Fruit fly (Drosophila melanogaster) whole organism, embryonic: ENCODE measurements around the gene CG3036.

ENCODE experiments used
- CG1024 ChIP-seq: fragments of 200-800 bp; sonication (Bioruptor generic); IDR thresholded peaks from 2 replicates; pipeline ENCODE4 v1.3.6; 2022; ENCODE audit warnings: missing biosample characterization, missing genetic modification characterization
- CG10321 ChIP-seq: fragments of 200-800 bp; sonication (Bioruptor generic); IDR thresholded peaks from 2 replicates; pipeline ENCODE4 v1.3.6; 2022; ENCODE audit warnings: missing biosample characterization, missing genetic modification characterization
- CG10462 ChIP-seq: fragments of 200-800 bp; sonication (Bioruptor generic); optimal IDR thresholded peaks from 2 replicates; lab custom pipeline; 2016; ENCODE audit warnings: missing biosample characterization, missing genetic modification characterization
- CG11456 ChIP-seq: fragments of 200-800 bp; sonication (Bioruptor generic); IDR thresholded peaks from 3 replicates; pipeline ENCODE4 v1.3.6; 2022; ENCODE audit warnings: missing biosample characterization, missing genetic modification characterization
- CG12155 ChIP-seq: fragments of 200-800 bp; sonication (Bioruptor generic); optimal IDR thresholded peaks from 3 replicates; lab custom pipeline; 2016; ENCODE audit warnings: missing biosample characterization, missing genetic modification characterization
- CG13894 ChIP-seq: fragments of 200-800 bp; sonication (Bioruptor generic); optimal IDR thresholded peaks from 3 replicates; lab custom pipeline; 2018; ENCODE audit warnings: missing biosample characterization, mild to moderate bottlenecking, missing genetic modification characterization, moderate library complexity
- CG14441 ChIP-seq: fragments of 200-800 bp; sonication (Bioruptor generic); IDR thresholded peaks from 2 replicates; pipeline ENCODE4 v1.3.6; 2022; ENCODE audit warnings: missing biosample characterization, missing genetic modification characterization
- CG15696 ChIP-seq: fragments of 200-800 bp; sonication (Bioruptor generic); optimal IDR thresholded peaks from 2 replicates; lab custom pipeline; 2019; ENCODE audit warnings: missing biosample characterization, mild to moderate bottlenecking, missing genetic modification characterization, moderate library complexity
- CG16779 ChIP-seq: fragments of 200-800 bp; sonication (Bioruptor generic); IDR thresholded peaks from 2 replicates; pipeline ENCODE4 v1.3.6; 2022; ENCODE audit warnings: missing biosample characterization, missing genetic modification characterization
- CG18599 ChIP-seq: fragments of 200-800 bp; sonication (Bioruptor generic); optimal IDR thresholded peaks from 3 replicates; lab custom pipeline; 2017; ENCODE audit warnings: missing biosample characterization, missing genetic modification characterization, mild to moderate bottlenecking, moderate library complexity, missing genetic modification reagents
- CG2129 ChIP-seq: fragments of 200-800 bp; sonication (Bioruptor generic); IDR thresholded peaks from 2 replicates; pipeline ENCODE4 v1.3.6; 2022; ENCODE audit warnings: missing biosample characterization, missing genetic modification characterization; ENCODE audit not compliant: partially characterized antibody
- CG3281 ChIP-seq: fragments of 200-800 bp; sonication (Bioruptor generic); optimal IDR thresholded peaks from 3 replicates; lab custom pipeline; 2017; ENCODE audit warnings: missing biosample characterization, mild to moderate bottlenecking, missing genetic modification characterization
- CG6813 ChIP-seq: fragments of 200-800 bp; sonication (Bioruptor generic); optimal IDR thresholded peaks from 2 replicates; lab custom pipeline; 2017; ENCODE audit warnings: missing biosample characterization, missing genetic modification characterization, mild to moderate bottlenecking, moderate library complexity, missing genetic modification reagents
- CG7357 ChIP-seq: fragments of 200-800 bp; sonication (Bioruptor generic); IDR thresholded peaks from 3 replicates; pipeline ENCODE4 v1.3.6; 2022; ENCODE audit warnings: missing biosample characterization, missing genetic modification characterization
- CG9215 ChIP-seq: fragments of 200-800 bp; sonication (Bioruptor generic); IDR thresholded peaks from 2 replicates; pipeline ENCODE4 v1.3.6; 2022; ENCODE audit warnings: missing biosample characterization, missing genetic modification characterization
- Dbx ChIP-seq: fragments of 200-800 bp; sonication (Bioruptor generic); IDR thresholded peaks from 3 replicates; pipeline ENCODE4 v1.3.6; 2022; ENCODE audit warnings: missing biosample characterization, missing genetic modification characterization
- Dfd ChIP-seq, 2 experiments: fragments of >200 bp; optimal IDR thresholded peaks; 2 replicates each; lab custom pipeline; 2017; ENCODE audit warnings: missing biosample characterization in 2 of 2, missing genetic modification characterization in 2 of 2
- Dref ChIP-seq: fragments of 200-800 bp; sonication (Bioruptor generic); IDR thresholded peaks from 2 replicates; pipeline ENCODE4 v1.3.6; 2022; ENCODE audit warnings: missing biosample characterization, missing genetic modification characterization
- Drgx ChIP-seq: fragments of 200-800 bp; sonication (Bioruptor generic); IDR thresholded peaks from 2 replicates; pipeline ENCODE4 v1.3.6; 2022; ENCODE audit warnings: missing biosample characterization, missing genetic modification characterization
- Fer1 ChIP-seq: fragments of 200-800 bp; sonication (Bioruptor generic); optimal IDR thresholded peaks from 2 replicates; lab custom pipeline; 2017; ENCODE audit warnings: missing biosample characterization, mild to moderate bottlenecking, missing genetic modification characterization
- Hand ChIP-seq: fragments of 200-800 bp; sonication (Bioruptor generic); optimal IDR thresholded peaks from 2 replicates; lab custom pipeline; 2017; ENCODE audit warnings: mild to moderate bottlenecking, missing biosample characterization, missing genetic modification reagents, missing genetic modification characterization
- Hmr ChIP-seq: fragments of 200-800 bp; sonication (Bioruptor generic); optimal IDR thresholded peaks from 3 replicates; lab custom pipeline; 2017; ENCODE audit warnings: mild to moderate bottlenecking, missing biosample characterization, missing genetic modification reagents, missing genetic modification characterization
- Hr3 ChIP-seq: fragments of 200-800 bp; sonication (Bioruptor generic); optimal IDR thresholded peaks from 3 replicates; lab custom pipeline; 2016; ENCODE audit warnings: missing biosample characterization, missing genetic modification characterization
- Jarid2 ChIP-seq: fragments of 200-800 bp; sonication (Bioruptor generic); optimal IDR thresholded peaks from 3 replicates; lab custom pipeline; 2017; ENCODE audit warnings: mild to moderate bottlenecking, missing biosample characterization, missing genetic modification reagents, missing genetic modification characterization
- caup ChIP-seq: fragments of 200-800 bp; sonication (Bioruptor generic); optimal IDR thresholded peaks from 3 replicates; lab custom pipeline; 2017; ENCODE audit warnings: missing biosample characterization, mild to moderate bottlenecking, missing genetic modification characterization, moderate library complexity; ENCODE audit not compliant: severe bottlenecking
- chm ChIP-seq: fragments of 200-800 bp; sonication (Bioruptor generic); IDR thresholded peaks from 2 replicates; pipeline ENCODE4 v1.3.6; 2022; ENCODE audit warnings: missing biosample characterization, missing genetic modification characterization
- corto ChIP-seq: fragments of 200-800 bp; sonication (Bioruptor generic); optimal IDR thresholded peaks from 2 replicates; lab custom pipeline; 2016; ENCODE audit warnings: missing biosample characterization, mild to moderate bottlenecking, missing genetic modification characterization, moderate library complexity
- dysf ChIP-seq: fragments of 200-800 bp; sonication (Bioruptor generic); IDR thresholded peaks from 3 replicates; pipeline ENCODE4 v1.3.6; 2022; ENCODE audit warnings: missing biosample characterization, missing genetic modification characterization
- ewg ChIP-seq: fragments of 200-800 bp; sonication (Bioruptor generic); optimal IDR thresholded peaks from 3 replicates; lab custom pipeline; 2017; ENCODE audit warnings: mild to moderate bottlenecking, missing biosample characterization, missing genetic modification reagents, missing genetic modification characterization
- gce ChIP-seq: fragments of 200-800 bp; sonication (Bioruptor generic); IDR thresholded peaks from 3 replicates; pipeline ENCODE4 v1.3.6; 2022; ENCODE audit warnings: missing biosample characterization, missing genetic modification characterization
- gcm ChIP-seq: fragments of 200-800 bp; sonication (Bioruptor generic); optimal IDR thresholded peaks from 2 replicates; lab custom pipeline; 2019; ENCODE audit warnings: missing biosample characterization, mild to moderate bottlenecking, missing genetic modification characterization, moderate library complexity
- lbe ChIP-seq: fragments of 200-800 bp; sonication (Bioruptor generic); optimal IDR thresholded peaks from 2 replicates; lab custom pipeline; 2016; ENCODE audit warnings: missing biosample characterization, mild to moderate bottlenecking, missing genetic modification characterization
- nerfin-2 ChIP-seq: fragments of 200-800 bp; sonication (Bioruptor generic); IDR thresholded peaks from 2 replicates; pipeline ENCODE4 v1.3.6; 2022; ENCODE audit warnings: missing biosample characterization, missing genetic modification characterization; ENCODE audit not compliant: partially characterized antibody
- sc ChIP-seq, 3 experiments: fragments of >200 bp in 2 of 3; fragments of 200-800 bp in 1 of 3; sonication (Bioruptor generic) in 1 of 3; optimal IDR thresholded peaks; 2 replicates in 2 of 3; 3 replicates in 1 of 3; lab custom pipeline; 2017; ENCODE audit warnings: mild to moderate bottlenecking in 1 of 3, missing biosample characterization in 1 of 3, missing genetic modification characterization in 1 of 3, missing genetic modification reagents in 1 of 3
- scrt ChIP-seq: fragments of 200-800 bp; sonication (Bioruptor generic); optimal IDR thresholded peaks from 2 replicates; lab custom pipeline; 2018; ENCODE audit warnings: missing biosample characterization, mild to moderate bottlenecking, missing genetic modification characterization, moderate library complexity
- sim ChIP-seq: fragments of 200-800 bp; sonication (Bioruptor generic); IDR thresholded peaks from 2 replicates; pipeline ENCODE4 v1.3.6; 2022; ENCODE audit warnings: missing biosample characterization, missing genetic modification characterization
- sisA ChIP-seq: fragments of 200-800 bp; sonication (Bioruptor generic); IDR thresholded peaks from 2 replicates; pipeline ENCODE4 v1.3.6; 2022; ENCODE audit warnings: missing biosample characterization, missing genetic modification characterization
- slou ChIP-seq: fragments of 200-800 bp; sonication (Bioruptor generic); optimal IDR thresholded peaks from 3 replicates; lab custom pipeline; 2016; ENCODE audit warnings: missing biosample characterization, missing genetic modification characterization
- sr ChIP-seq: fragments of 200-800 bp; sonication (Bioruptor generic); IDR thresholded peaks from 3 replicates; pipeline ENCODE4 v1.3.6; 2022; ENCODE audit warnings: missing biosample characterization, missing genetic modification characterization
- trem ChIP-seq: fragments of 200-800 bp; optimal IDR thresholded peaks from 3 replicates; lab custom pipeline; 2019; ENCODE audit warnings: missing biosample characterization, mild to moderate bottlenecking, missing genetic modification characterization, moderate library complexity
- vnd ChIP-seq: fragments of 200-800 bp; sonication (Bioruptor generic); IDR thresholded peaks from 3 replicates; pipeline ENCODE4 v1.3.6; 2022; ENCODE audit warnings: missing biosample characterization, missing genetic modification characterization; ENCODE audit not compliant: partially characterized antibody
- wor ChIP-seq: fragments of 200-800 bp; sonication (Bioruptor generic); IDR thresholded peaks from 2 replicates; pipeline ENCODE4 v1.3.6; 2022; ENCODE audit warnings: missing biosample characterization, missing genetic modification characterization

The CG3036 gene

DNA sequence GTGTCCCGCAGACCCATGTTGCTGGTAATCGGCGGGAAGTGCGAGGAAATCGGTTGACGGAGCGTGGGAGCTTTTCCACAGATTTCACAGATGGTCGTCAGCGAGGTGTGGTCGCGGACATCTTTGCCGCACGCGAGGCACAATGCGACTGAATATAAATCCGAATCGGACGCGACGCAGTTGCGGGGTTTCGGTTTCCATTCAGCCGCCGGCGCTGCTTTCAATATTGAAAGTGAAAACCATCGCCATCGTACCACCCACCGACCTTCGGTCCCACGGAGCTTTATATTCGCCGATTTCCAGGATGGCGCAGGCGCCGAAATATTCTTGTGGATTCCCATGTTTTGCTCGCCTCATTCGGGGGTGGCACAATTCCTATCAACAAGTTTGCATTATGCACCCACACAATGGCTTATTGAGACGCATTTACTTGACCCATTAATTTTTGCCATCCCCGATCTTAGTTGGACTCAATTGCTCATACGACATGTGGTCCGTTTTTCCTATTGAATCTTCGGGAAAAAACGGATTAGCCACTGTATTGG is 44.5 kb downstream of the CG3036 start, which contains the start of gene hoe2 (continued):
- TF ChIP-seq CG10462: no peak
- TF ChIP-seq sc (optimal IDR thresholded peaks at IDR 0.05; lab: Kevin White, UChicago): no peak
- TF ChIP-seq sc (GFP tag; optimal IDR thresholded peaks at IDR 0.05; lab: Kevin White, UChicago): no peak
- TF ChIP-seq CG16779 (GFP tag; lab: Robert Waterston, UW): 0 out of 2 replicates have a peak, but pooled peaks have one; percentile 29
- TF ChIP-seq CG1024: no peak
- peak; percentile 94 for TF ChIP-seq scrt (GFP tag; lab: Kevin White, UChicago)
- peak; percentile 79 for TF ChIP-seq CG13894 (tag; lab: Kevin White, UChicago)
- TF ChIP-seq sr (GFP tag; lab: Robert Waterston, UW): no peak
- peak; percentile 57 for TF ChIP-seq ewg (GFP tag; lab: Kevin White, UChicago)
- peak; percentile 71 for TF ChIP-seq Hmr (GFP tag; lab: Kevin White, UChicago)
- no peak for TF ChIP-seq chm (GFP tag; lab: Robert Waterston, UW)
- peak; percentile 15 for TF ChIP-seq CG6813
- no peak for TF ChIP-seq gce (GFP tag; lab: Robert Waterston, UW)
- peak; percentile 23 for TF ChIP-seq Jarid2 (GFP tag; lab: Kevin White, UChicago)
- peak; percentile 57 for TF ChIP-seq CG18599 (GFP tag; lab: Kevin White, UChicago)
- no peak for TF ChIP-seq wor (GFP tag; lab: Robert Waterston, UW)
- TF ChIP-seq CG12155 (GFP tag; lab: Kevin White, UChicago): no peak
- TF ChIP-seq trem: no peak
- no peak for TF ChIP-seq nerfin-2 (GFP tag; lab: Robert Waterston, UW)
- TF ChIP-seq CG11456 (GFP tag; lab: Robert Waterston, UW): no peak
- no peak for TF ChIP-seq CG15696
- peak; percentile 7 for TF ChIP-seq caup (GFP tag; lab: Kevin White, UChicago)
- peak; percentile 38; the same call in 1 of the 3 replicates for TF ChIP-seq Dbx (GFP tag; lab: Robert Waterston, UW)
- no peak for TF ChIP-seq CG2129 (GFP tag; lab: Robert Waterston, UW)
- TF ChIP-seq CG3281: peak; percentile 31
- peak; percentile 11; the same call in 1 of the 2 replicates for TF ChIP-seq Dref (GFP tag; lab: Robert Waterston, UW)
- TF ChIP-seq Dfd (GFP tag; optimal IDR thresholded peaks at IDR 0.05; lab: Kevin White, UChicago): no peak
- TF ChIP-seq Fer1 (GFP tag; lab: Kevin White, UChicago): peak; percentile 80
- TF ChIP-seq Drgx (GFP tag; lab: Robert Waterston, UW): 0 out of 2 replicates have a peak, but pooled peaks have one; percentile 16
- peak; percentile 38 for TF ChIP-seq Hand

- TF ChIP-seq sim: no peak
- no peak for TF ChIP-seq CG14441
- peak; percentile 16 for TF ChIP-seq lbe (GFP tag; lab: Kevin White, UChicago)
- TF ChIP-seq corto (GFP tag; lab: Kevin White, UChicago): peak; percentile 25
- TF ChIP-seq gcm (GFP tag; lab: Kevin White, UChicago): no peak
- no peak for TF ChIP-seq CG9215 (GFP tag; lab: Robert Waterston, UW)
- no peak for TF ChIP-seq CG7357 (GFP tag; lab: Robert Waterston, UW)
- no peak for TF ChIP-seq slou (GFP tag; lab: Kevin White, UChicago)
- no peak for TF ChIP-seq vnd
- TF ChIP-seq sisA (GFP tag; lab: Robert Waterston, UW): no peak
- no peak for TF ChIP-seq CG10321
- TF ChIP-seq dysf (GFP tag; lab: Robert Waterston, UW): no peak
- no peak for TF ChIP-seq Hr3 (GFP tag; lab: Kevin White, UChicago)
- TF ChIP-seq, all 482 proteins: peak for 2
Observed at dm6 chr2L:4937060-4937459, 45.1 kb downstream of the CG3036 start, which contains the start of gene Sgs1. Gene Sgs1 (plus strand): TSS chr2L:4937409.
